Fruit fly (Drosophila melanogaster) whole organism, prepupa: ENCODE data around the gene cact.

ENCODE experiments used
- Blimp-1 ChIP-seq: fragments of 200-800 bp; sonication (Bioruptor generic); optimal IDR thresholded peaks from 3 replicates; lab custom pipeline; 2017; ENCODE audit warnings: missing biosample characterization, missing genetic modification characterization, mild to moderate bottlenecking, moderate library complexity, missing genetic modification reagents
- CG10631 ChIP-seq: fragments of 200-800 bp; sonication (Bioruptor generic); optimal IDR thresholded peaks from 2 replicates; lab custom pipeline; 2016; ENCODE audit warnings: missing biosample characterization, missing genetic modification characterization
- CG10669 ChIP-seq: fragments of 200-800 bp; sonication (Bioruptor generic); optimal IDR thresholded peaks from 3 replicates; lab custom pipeline; 2018; ENCODE audit warnings: missing biosample characterization, mild to moderate bottlenecking, missing genetic modification characterization, moderate library complexity
- CG11294 ChIP-seq: fragments of 200-800 bp; sonication (Bioruptor generic); IDR thresholded peaks from 2 replicates; pipeline ENCODE4 v1.3.6; 2022; ENCODE audit warnings: missing biosample characterization, missing genetic modification characterization
- CG11762 ChIP-seq: fragments of 200-800 bp; sonication (Bioruptor generic); optimal IDR thresholded peaks from 3 replicates; lab custom pipeline; 2016; ENCODE audit warnings: missing biosample characterization, missing genetic modification characterization; ENCODE audit not compliant: insufficient read depth
- CG11902 ChIP-seq: fragments of 200-800 bp; sonication (Bioruptor generic); optimal IDR thresholded peaks from 3 replicates; lab custom pipeline; 2016; ENCODE audit warnings: missing biosample characterization, missing genetic modification characterization
- CG1621 ChIP-seq: fragments of 200-800 bp; sonication (Bioruptor generic); optimal IDR thresholded peaks from 3 replicates; lab custom pipeline; 2018; ENCODE audit warnings: missing biosample characterization, mild to moderate bottlenecking, missing genetic modification characterization
- CG16779 ChIP-seq: fragments of 200-800 bp; sonication (Bioruptor generic); optimal IDR thresholded peaks from 3 replicates; lab custom pipeline; 2017; ENCODE audit warnings: missing biosample characterization, mild to moderate bottlenecking, missing genetic modification characterization
- CG3032 ChIP-seq: fragments of 200-800 bp; optimal IDR thresholded peaks from 2 replicates; lab custom pipeline; 2019; ENCODE audit warnings: missing biosample characterization, mild to moderate bottlenecking, missing genetic modification characterization, moderate library complexity
- CG34406 ChIP-seq: fragments of 200-800 bp; sonication (Bioruptor generic); optimal IDR thresholded peaks from 3 replicates; lab custom pipeline; 2016; ENCODE audit warnings: missing biosample characterization, missing genetic modification characterization
- CG4318 ChIP-seq: fragments of 200-800 bp; sonication (Bioruptor generic); optimal IDR thresholded peaks from 3 replicates; lab custom pipeline; 2017; ENCODE audit warnings: missing biosample characterization, mild to moderate bottlenecking, missing genetic modification characterization
- CG6163 ChIP-seq: fragments of 200-800 bp; sonication (Bioruptor generic); IDR thresholded peaks from 3 replicates; pipeline ENCODE4 v1.3.6; 2022; ENCODE audit warnings: missing biosample characterization, missing genetic modification characterization
- CG6276 ChIP-seq: fragments of 200-800 bp; sonication (Bioruptor generic); optimal IDR thresholded peaks from 2 replicates; lab custom pipeline; 2017; ENCODE audit warnings: missing biosample characterization, mild to moderate bottlenecking, missing genetic modification characterization
- CG6792 ChIP-seq: fragments of 200-800 bp; sonication (Bioruptor generic); optimal IDR thresholded peaks from 3 replicates; lab custom pipeline; 2016; ENCODE audit warnings: missing biosample characterization, missing genetic modification characterization
- CG6808 ChIP-seq: fragments of 200-800 bp; sonication (Bioruptor generic); optimal IDR thresholded peaks from 3 replicates; lab custom pipeline; 2017; ENCODE audit warnings: missing biosample characterization, missing genetic modification characterization, mild to moderate bottlenecking, moderate library complexity, missing genetic modification reagents
- CG6854 ChIP-seq: fragments of 200-800 bp; sonication (Bioruptor generic); optimal IDR thresholded peaks from 2 replicates; lab custom pipeline; 2017; ENCODE audit warnings: missing biosample characterization, mild to moderate bottlenecking, missing genetic modification characterization
- CG7368 ChIP-seq: fragments of 200-800 bp; sonication (Bioruptor generic); optimal IDR thresholded peaks from 3 replicates; lab custom pipeline; 2016; ENCODE audit warnings: missing biosample characterization, missing genetic modification characterization
- CG8119 ChIP-seq: fragments of 200-800 bp; sonication (Bioruptor generic); IDR thresholded peaks from 3 replicates; pipeline ENCODE4 v1.3.6; 2022; ENCODE audit warnings: missing biosample characterization, missing genetic modification characterization
- CG8632 ChIP-seq: fragments of 200-800 bp; sonication (Bioruptor generic); optimal IDR thresholded peaks from 3 replicates; lab custom pipeline; 2016; ENCODE audit warnings: missing biosample characterization, missing genetic modification characterization
- CG9139 ChIP-seq: fragments of 200-800 bp; sonication (Bioruptor generic); optimal IDR thresholded peaks from 3 replicates; lab custom pipeline; 2017; ENCODE audit warnings: missing biosample characterization, mild to moderate bottlenecking, missing genetic modification characterization
- Eip75B ChIP-seq: fragments of 200-800 bp; sonication (Bioruptor generic); optimal IDR thresholded peaks from 3 replicates; lab custom pipeline; 2016; ENCODE audit warnings: missing biosample characterization, missing genetic modification characterization
- Eip93F ChIP-seq: fragments of 200-800 bp; sonication (Bioruptor generic); optimal IDR thresholded peaks from 2 replicates; lab custom pipeline; 2016; ENCODE audit warnings: missing biosample characterization, mild to moderate bottlenecking, missing genetic modification characterization
- Ets21C ChIP-seq: fragments of 200-800 bp; sonication (Bioruptor generic); optimal IDR thresholded peaks from 3 replicates; lab custom pipeline; 2016; ENCODE audit warnings: missing biosample characterization, missing genetic modification characterization
- Ets96B ChIP-seq: fragments of 200-800 bp; optimal IDR thresholded peaks from 2 replicates; lab custom pipeline; 2019; ENCODE audit warnings: missing biosample characterization, mild to moderate bottlenecking, missing genetic modification characterization, moderate library complexity
- Gug ChIP-seq: fragments of 200-800 bp; sonication (Bioruptor generic); IDR thresholded peaks from 2 replicates; pipeline ENCODE4 v1.3.6; 2022; ENCODE audit warnings: missing biosample characterization, missing genetic modification characterization
- Hr38 ChIP-seq: sonication (Bioruptor generic); optimal IDR thresholded peaks from 2 replicates; lab custom pipeline; 2016; ENCODE audit warnings: missing biosample characterization, missing genetic modification characterization
- Hr4 ChIP-seq: fragments of 200-800 bp; sonication (Bioruptor generic); optimal IDR thresholded peaks from 3 replicates; lab custom pipeline; 2016; ENCODE audit warnings: missing biosample characterization, missing genetic modification characterization
- Lpt ChIP-seq: fragments of 200-800 bp; sonication (Bioruptor generic); optimal IDR thresholded peaks from 3 replicates; lab custom pipeline; 2016; ENCODE audit warnings: missing biosample characterization, missing genetic modification characterization
- Met ChIP-seq: fragments of 200-800 bp; sonication (Bioruptor generic); optimal IDR thresholded peaks from 3 replicates; lab custom pipeline; 2016; ENCODE audit warnings: missing biosample characterization, missing genetic modification characterization
- Smox ChIP-seq: fragments of 200-800 bp; sonication (Bioruptor generic); optimal IDR thresholded peaks from 3 replicates; lab custom pipeline; 2016; ENCODE audit warnings: missing biosample characterization, missing genetic modification characterization
- Sox102F ChIP-seq: fragments of 200-800 bp; sonication (Bioruptor generic); optimal IDR thresholded peaks from 2 replicates; lab custom pipeline; 2016; ENCODE audit warnings: missing biosample characterization, mild to moderate bottlenecking, missing genetic modification characterization
- Sox14 ChIP-seq: fragments of 200-800 bp; sonication (Bioruptor generic); optimal IDR thresholded peaks from 3 replicates; lab custom pipeline; 2016; ENCODE audit warnings: missing biosample characterization, missing genetic modification characterization
- achi ChIP-seq: fragments of 200-800 bp; sonication (Bioruptor generic); optimal IDR thresholded peaks from 3 replicates; lab custom pipeline; 2016; ENCODE audit warnings: missing biosample characterization, missing genetic modification characterization
- acj6 ChIP-seq: fragments of 200-800 bp; sonication (Bioruptor generic); optimal IDR thresholded peaks from 3 replicates; lab custom pipeline; 2016; ENCODE audit warnings: missing biosample characterization, missing genetic modification characterization
- cyc ChIP-seq: fragments of 200-800 bp; sonication (Bioruptor generic); optimal IDR thresholded peaks from 3 replicates; lab custom pipeline; 2016; ENCODE audit warnings: missing biosample characterization, missing genetic modification characterization
- dsx ChIP-seq: fragments of 200-800 bp; optimal IDR thresholded peaks from 3 replicates; lab custom pipeline; 2019; ENCODE audit warnings: missing biosample characterization, mild to moderate bottlenecking, missing genetic modification characterization, moderate library complexity; ENCODE audit not compliant: poor library complexity, severe bottlenecking
- esn ChIP-seq: fragments of 200-800 bp; sonication (Bioruptor generic); optimal IDR thresholded peaks from 2 replicates; lab custom pipeline; 2016; ENCODE audit warnings: missing biosample characterization, mild to moderate bottlenecking, missing genetic modification characterization, moderate library complexity
- fd59A ChIP-seq: fragments of 200-800 bp; sonication (Bioruptor generic); optimal IDR thresholded peaks from 2 replicates; lab custom pipeline; 2017; ENCODE audit warnings: missing biosample characterization, mild to moderate bottlenecking, missing genetic modification characterization, missing genetic modification reagents
- fkh ChIP-seq: fragments of 200-800 bp; sonication (Bioruptor generic); optimal IDR thresholded peaks from 3 replicates; lab custom pipeline; 2017; ENCODE audit warnings: missing biosample characterization, mild to moderate bottlenecking, missing genetic modification characterization, moderate library complexity
- lz ChIP-seq: fragments of 200-800 bp; sonication (Bioruptor generic); optimal IDR thresholded peaks from 3 replicates; lab custom pipeline; 2016; ENCODE audit warnings: missing biosample characterization, missing genetic modification characterization
- pdm3 ChIP-seq: fragments of 200-800 bp; sonication (Bioruptor generic); optimal IDR thresholded peaks from 3 replicates; lab custom pipeline; 2016; ENCODE audit warnings: missing biosample characterization, missing genetic modification characterization
- spab ChIP-seq: fragments of 200-800 bp; sonication (Bioruptor generic); optimal IDR thresholded peaks from 2 replicates; lab custom pipeline; 2017; ENCODE audit warnings: missing biosample characterization, mild to moderate bottlenecking, missing genetic modification characterization, missing genetic modification reagents
- ss ChIP-seq, 2 experiments: fragments of 200-800 bp; sonication (Bioruptor generic); optimal IDR thresholded peaks; 2 replicates in 1 of 2; 3 replicates in 1 of 2; lab custom pipeline; 2017 to 2018; ENCODE audit warnings: mild to moderate bottlenecking in 2 of 2, missing biosample characterization in 2 of 2, missing genetic modification characterization in 2 of 2, moderate library complexity in 1 of 2
- svp ChIP-seq: fragments of 200-800 bp; sonication (Bioruptor generic); peaks from one replicate; lab custom pipeline; 2016; ENCODE audit warnings: missing biosample characterization, missing genetic modification characterization
- vri ChIP-seq: fragments of 200-800 bp; sonication (Bioruptor generic); optimal IDR thresholded peaks from 3 replicates; lab custom pipeline; 2016; ENCODE audit warnings: missing biosample characterization, mild to moderate bottlenecking, missing genetic modification characterization

The cact gene

dm6 chr2L:16350742-16351568 lies 24.9 kb upstream of the cact start (continued):
- TF ChIP-seq svp (GFP tag; lab: Kevin White, UChicago) (peak; percentile 100), CG11762 (GFP tag; lab: Kevin White, UChicago) (peak; percentile 99), CG11902 (GFP tag; lab: Kevin White, UChicago) (peak; percentile 97), acj6 (GFP tag; lab: Kevin White, UChicago) (peak; percentile 99), Sox14 (GFP tag; lab: Kevin White, UChicago) (peak; percentile 99), Hr38 (GFP tag; lab: Kevin White, UChicago) (peak; percentile 86), Lpt (GFP tag; lab: Kevin White, UChicago) (peak; percentile 99), Ets21C (GFP tag; lab: Kevin White, UChicago) (peak; percentile 98), Ets96B (peak; percentile 99), CG9139 (GFP tag; lab: Kevin White, UChicago) (peak; percentile 98), CG16779 (tag; lab: Kevin White, UChicago) (peak; percentile 99), CG7368 (GFP tag; lab: Kevin White, UChicago) (peak; percentile 99), CG10631 (GFP tag; lab: Kevin White, UChicago) (peak; percentile 99), lz (GFP tag; lab: Kevin White, UChicago) (peak; percentile 99), CG6854 (peak; percentile 98), esn (GFP tag; lab: Kevin White, UChicago) (peak; percentile 100), vri (peak; percentile 98), achi (GFP tag; lab: Kevin White, UChicago) (peak; percentile 99), CG8632 (peak; percentile 99), CG6163 (peak; percentile 99), dsx (peak; percentile 99), CG6276 (GFP tag; lab: Kevin White, UChicago) (peak; percentile 99), CG8119 (peak; percentile 100), Blimp-1 (GFP tag; lab: Kevin White, UChicago) (peak; percentile 96), spab (peak; percentile 99), Eip75B (GFP tag; lab: Kevin White, UChicago) (peak; percentile 99)

- TF ChIP-seq Gug (GFP tag; lab: Robert Waterston, UW) (peak; percentile 61; the same call in 1 of the 2 replicates), CG6163 (peak; percentile 77), Sox102F (GFP tag; lab: Kevin White, UChicago) (no peak), fd59A (GFP tag; lab: Kevin White, UChicago) (peak; percentile 40), pdm3 (GFP tag; lab: Kevin White, UChicago) (no peak), acj6 (GFP tag; lab: Kevin White, UChicago) (no peak), CG6808 (no peak), CG11294 (GFP tag; lab: Robert Waterston, UW) (no peak; the same call in 1 of the 2 replicates), Blimp-1 (GFP tag; lab: Kevin White, UChicago) (peak; percentile 51), CG6792 (GFP tag; lab: Kevin White, UChicago) (peak; percentile 41), Hr4 (GFP tag; lab: Kevin White, UChicago) (peak; percentile 59), fkh (GFP tag; lab: Kevin White, UChicago) (no peak), CG9139 (GFP tag; lab: Kevin White, UChicago) (peak; percentile 6), CG10669 (GFP tag; lab: Kevin White, UChicago) (no peak), svp (GFP tag; lab: Kevin White, UChicago) (peak; percentile 86), dsx (peak; percentile 50), CG1621 (tag; lab: Kevin White, UChicago) (no peak), Hr38 (GFP tag; lab: Kevin White, UChicago) (no peak), Met (GFP tag; lab: Kevin White, UChicago) (peak; percentile 80), lz (GFP tag; lab: Kevin White, UChicago) (peak; percentile 80), CG4318 (GFP tag; lab: Kevin White, UChicago) (peak; percentile 75), CG11762 (GFP tag; lab: Kevin White, UChicago) (peak; percentile 66), CG6854 (peak; percentile 37), CG3032 (no peak), achi (GFP tag; lab: Kevin White, UChicago) (peak; percentile 74), ss (GFP tag; optimal IDR thresholded peaks at IDR 0.05; lab: Kevin White, UChicago) (no peak), Sox14 (GFP tag; lab: Kevin White, UChicago) (no peak), CG7368 (GFP tag; lab: Kevin White, UChicago) (peak; percentile 46), cyc (GFP tag; lab: Kevin White, UChicago) (peak; percentile 82), CG34406 (GFP tag; lab: Kevin White, UChicago) (peak; percentile 73), Smox (peak; percentile 78), CG16779 (tag; lab: Kevin White, UChicago) (no peak), Eip93F (GFP tag; lab: Kevin White, UChicago) (peak; percentile 48), spab (peak; percentile 30)
These were observed 24.2 kb upstream of the cact start for dm6 chr2L:16350160-16350633.
